Worm (Caenorhabditis elegans): ENCODE results near the gene ttr-42.

Gene ttr-42

DNA sequence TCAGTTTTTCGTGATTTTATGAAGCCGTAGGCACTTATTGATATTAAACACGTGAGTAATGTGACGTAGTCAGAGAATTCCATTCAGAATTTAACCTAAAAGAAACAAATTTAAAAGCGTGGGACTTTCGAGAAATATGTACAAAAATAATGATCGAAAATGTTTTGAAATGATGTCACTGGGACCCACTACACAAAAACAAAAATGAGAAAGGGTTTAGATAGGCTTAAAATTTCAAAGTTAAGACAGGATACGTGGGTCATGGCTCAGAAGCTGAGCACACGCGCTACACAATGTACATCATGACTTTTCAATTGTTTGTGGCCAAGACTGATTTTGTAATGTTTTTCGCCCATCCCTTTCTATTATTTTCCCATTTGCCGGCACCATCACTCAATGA lies 28.7 kb upstream of the ttr-42 start, which contains the start of gene smvt-1:
smvt-1 (minus strand) TSS at position 101 of the 400 bp plus-strand sequence.
- TF ChIP-seq ztf-23 (GFP tag; IDR thresholded peaks at IDR 0.05) = no peak
- TF ChIP-seq ref-1 (GFP tag; conservative IDR thresholded peaks at IDR 0.05) = no peak
- TF ChIP-seq med-1 (GFP tag; optimal IDR thresholded peaks at IDR 0.05; ENCODE audit: insufficient read depth) = no peak
- TF ChIP-seq T22C8.4 (GFP tag; IDR thresholded peaks at IDR 0.05) = no peak
- TF ChIP-seq cog-1 (tag; optimal IDR thresholded peaks at IDR 0.05) = no peak
- no peak for TF ChIP-seq klf-2 (GFP tag; conservative IDR thresholded peaks at IDR 0.05)
- TF ChIP-seq flt-1 (GFP tag; IDR thresholded peaks at IDR 0.05) = no peak
- TF ChIP-seq tab-1 (GFP tag; IDR thresholded peaks at IDR 0.05) = no peak
- no peak for TF ChIP-seq ztf-29 (GFP tag; IDR thresholded peaks at IDR 0.05)

DNA sequence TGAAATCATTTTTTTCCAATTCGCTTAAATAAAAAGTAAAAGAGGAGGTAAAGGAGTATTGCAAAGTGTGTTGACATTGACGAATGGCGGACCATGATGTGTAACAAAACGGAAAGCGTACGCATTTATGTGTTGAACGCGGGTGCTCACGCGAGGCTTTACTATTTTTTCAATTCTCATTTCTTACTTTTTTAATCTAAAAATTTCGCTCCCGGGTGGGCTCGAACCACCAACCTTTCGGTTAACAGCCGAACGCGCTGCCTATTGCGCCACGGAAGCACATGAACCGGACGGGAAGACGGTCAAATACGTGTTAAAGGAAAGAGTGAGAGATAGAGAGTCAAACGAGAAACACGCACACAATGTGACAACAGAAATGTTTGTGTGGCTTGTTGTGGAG lies 28.2 kb upstream of the ttr-42 start:
- TF ChIP-seq klf-2 (GFP tag; conservative IDR thresholded peaks at IDR 0.05) (peak; percentile 77), ztf-29 (GFP tag; IDR thresholded peaks at IDR 0.05) (peak; percentile 90), med-1 (GFP tag; optimal IDR thresholded peaks at IDR 0.05; ENCODE audit: insufficient read depth) (peak; percentile 72), cog-1 (tag; optimal IDR thresholded peaks at IDR 0.05) (peak; percentile 91), flt-1 (GFP tag; IDR thresholded peaks at IDR 0.05) (peak; percentile 95), ztf-23 (GFP tag; IDR thresholded peaks at IDR 0.05) (peak; percentile 91), tab-1 (GFP tag; IDR thresholded peaks at IDR 0.05) (peak; percentile 91), ref-1 (GFP tag; conservative IDR thresholded peaks at IDR 0.05) (peak; percentile 84), T22C8.4 (GFP tag; IDR thresholded peaks at IDR 0.05) (peak; percentile 87)

DNA sequence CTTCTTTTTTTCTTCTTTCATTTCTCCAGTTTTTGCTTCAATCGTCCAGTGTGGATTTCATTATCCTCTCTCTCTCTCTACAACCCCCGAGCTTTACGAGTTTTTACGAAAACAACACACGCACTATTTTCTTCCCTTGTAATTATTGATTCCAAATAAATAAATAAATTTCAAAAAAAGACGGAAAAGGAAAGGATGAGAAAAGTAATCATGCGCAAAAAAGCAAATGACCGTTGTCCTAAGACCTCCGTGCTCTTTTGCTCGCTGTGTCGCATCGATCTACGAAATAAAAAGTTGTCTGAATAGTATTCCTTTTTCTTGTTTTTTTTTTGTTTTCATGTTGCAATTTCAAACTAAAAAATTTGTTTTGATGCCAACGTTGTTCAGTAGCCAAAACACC lies 26.9 kb upstream of the ttr-42 start:
- no peak for TF ChIP-seq tab-1 (GFP tag; IDR thresholded peaks at IDR 0.05)
- no peak for TF ChIP-seq ztf-29 (GFP tag; IDR thresholded peaks at IDR 0.05)
- TF ChIP-seq flt-1 (GFP tag; IDR thresholded peaks at IDR 0.05) = no peak
- no peak for TF ChIP-seq T22C8.4 (GFP tag; IDR thresholded peaks at IDR 0.05)
- no peak for TF ChIP-seq klf-2 (GFP tag; conservative IDR thresholded peaks at IDR 0.05)
- no peak for TF ChIP-seq ztf-23 (GFP tag; IDR thresholded peaks at IDR 0.05)
- no peak for TF ChIP-seq ref-1 (GFP tag; conservative IDR thresholded peaks at IDR 0.05)
- no peak for TF ChIP-seq med-1 (GFP tag; optimal IDR thresholded peaks at IDR 0.05; ENCODE audit: insufficient read depth)
- no peak for TF ChIP-seq cog-1 (tag; optimal IDR thresholded peaks at IDR 0.05)

DNA sequence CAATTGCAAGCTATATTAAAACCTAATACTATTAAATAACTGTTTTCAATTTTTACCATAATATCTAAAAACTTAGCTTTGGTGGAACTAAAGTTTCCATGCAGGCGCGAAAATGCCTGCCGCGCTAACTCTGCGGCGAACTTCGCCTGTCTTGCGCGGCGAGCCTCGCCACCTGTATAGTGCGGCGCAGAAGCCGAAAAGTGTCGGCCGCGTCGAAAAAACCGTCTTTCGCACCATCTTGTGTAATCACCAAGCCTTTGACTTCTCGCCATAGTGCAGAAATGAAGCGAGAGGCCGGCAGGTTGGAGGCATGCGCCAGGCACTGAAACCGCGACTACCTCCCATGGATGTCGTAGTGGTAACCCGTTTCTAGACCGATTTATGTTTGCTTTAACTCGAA lies 26.1 kb upstream of the ttr-42 start:
- TF ChIP-seq ztf-23 (GFP tag; IDR thresholded peaks at IDR 0.05) (no peak), med-1 (GFP tag; optimal IDR thresholded peaks at IDR 0.05; ENCODE audit: insufficient read depth) (no peak), flt-1 (GFP tag; IDR thresholded peaks at IDR 0.05) (no peak), ztf-29 (GFP tag; IDR thresholded peaks at IDR 0.05) (no peak), cog-1 (tag; optimal IDR thresholded peaks at IDR 0.05) (no peak), tab-1 (GFP tag; IDR thresholded peaks at IDR 0.05) (no peak), T22C8.4 (GFP tag; IDR thresholded peaks at IDR 0.05) (no peak), klf-2 (GFP tag; conservative IDR thresholded peaks at IDR 0.05) (no peak), ref-1 (GFP tag; conservative IDR thresholded peaks at IDR 0.05) (no peak)

DNA sequence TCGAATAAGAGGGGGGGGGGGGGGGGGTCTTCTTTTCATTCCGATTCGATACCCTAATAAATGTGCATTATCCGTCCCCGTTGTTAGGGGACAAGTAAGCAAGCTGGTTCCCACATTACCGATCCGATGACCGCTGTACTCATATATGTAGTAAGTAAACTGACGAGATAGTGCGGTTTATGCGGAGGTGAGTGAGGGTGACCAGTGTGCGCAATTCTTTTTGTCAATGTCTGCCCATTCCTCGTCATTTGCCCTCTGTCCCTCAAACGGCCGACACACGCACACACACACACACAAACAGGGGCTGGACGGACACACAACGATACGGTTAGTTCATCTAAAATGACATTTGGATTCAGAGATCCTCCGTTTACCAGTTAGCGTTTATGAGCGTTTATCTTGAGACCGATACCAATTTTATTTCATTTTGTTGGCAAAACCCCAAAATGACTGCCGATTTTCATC lies 25.3 kb upstream of the ttr-42 start, which contains the start of gene aat-3:
aat-3 (plus strand) TSS at position 51 of the 465 bp plus-strand sequence.
- TF ChIP-seq ztf-23 (GFP tag; IDR thresholded peaks at IDR 0.05) = no peak
- no peak for TF ChIP-seq flt-1 (GFP tag; IDR thresholded peaks at IDR 0.05)
- TF ChIP-seq cog-1 (tag; optimal IDR thresholded peaks at IDR 0.05) = no peak
- TF ChIP-seq tab-1 (GFP tag; IDR thresholded peaks at IDR 0.05) = no peak
- TF ChIP-seq ref-1 (GFP tag; conservative IDR thresholded peaks at IDR 0.05) = 0 out of 2 replicates have a peak, but pooled peaks have one; percentile 11
- TF ChIP-seq med-1 (GFP tag; optimal IDR thresholded peaks at IDR 0.05; ENCODE audit: insufficient read depth) = no peak
- 0 out of 2 replicates have a peak, but pooled peaks have one; percentile 8 for TF ChIP-seq klf-2 (GFP tag; conservative IDR thresholded peaks at IDR 0.05)
- peak; percentile 39; the same call in 1 of the 2 replicates for TF ChIP-seq ztf-29 (GFP tag; IDR thresholded peaks at IDR 0.05)
- no peak for TF ChIP-seq T22C8.4 (GFP tag; IDR thresholded peaks at IDR 0.05)

DNA sequence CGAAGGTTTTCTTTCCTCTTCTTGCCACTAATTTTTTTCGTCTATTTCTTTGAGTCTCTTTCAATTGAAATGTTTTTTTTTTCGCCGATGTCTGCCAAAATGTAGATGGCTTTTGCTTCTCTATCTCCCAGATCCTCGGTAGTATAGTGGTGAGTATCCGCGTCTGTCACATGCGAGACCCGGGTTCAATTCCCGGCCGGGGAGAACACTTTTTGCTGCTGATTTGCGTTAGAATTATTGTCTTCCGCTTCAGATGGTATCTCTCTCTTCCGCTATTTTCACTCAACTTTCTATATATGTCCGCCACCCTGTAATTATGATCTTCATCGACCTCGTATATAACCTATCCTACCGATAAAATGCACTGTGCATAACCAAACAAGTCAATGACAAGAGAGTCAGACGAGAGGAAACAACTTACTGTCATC lies 24.1 kb upstream of the ttr-42 start:
- TF ChIP-seq tab-1 (GFP tag; IDR thresholded peaks at IDR 0.05) (0 out of 2 replicates have a peak, but pooled peaks have one; percentile 38), ref-1 (GFP tag; conservative IDR thresholded peaks at IDR 0.05) (peak; percentile 65), flt-1 (GFP tag; IDR thresholded peaks at IDR 0.05) (peak; percentile 53; the same call in 1 of the 2 replicates), klf-2 (GFP tag; conservative IDR thresholded peaks at IDR 0.05) (peak; percentile 79), cog-1 (tag; optimal IDR thresholded peaks at IDR 0.05) (peak; percentile 43), ztf-23 (GFP tag; IDR thresholded peaks at IDR 0.05) (peak; percentile 81), med-1 (GFP tag; optimal IDR thresholded peaks at IDR 0.05; ENCODE audit: insufficient read depth) (no peak), ztf-29 (GFP tag; IDR thresholded peaks at IDR 0.05) (peak; percentile 44; the same call in 1 of the 2 replicates), T22C8.4 (GFP tag; IDR thresholded peaks at IDR 0.05) (0 out of 2 replicates have a peak, but pooled peaks have one; percentile 22)

DNA sequence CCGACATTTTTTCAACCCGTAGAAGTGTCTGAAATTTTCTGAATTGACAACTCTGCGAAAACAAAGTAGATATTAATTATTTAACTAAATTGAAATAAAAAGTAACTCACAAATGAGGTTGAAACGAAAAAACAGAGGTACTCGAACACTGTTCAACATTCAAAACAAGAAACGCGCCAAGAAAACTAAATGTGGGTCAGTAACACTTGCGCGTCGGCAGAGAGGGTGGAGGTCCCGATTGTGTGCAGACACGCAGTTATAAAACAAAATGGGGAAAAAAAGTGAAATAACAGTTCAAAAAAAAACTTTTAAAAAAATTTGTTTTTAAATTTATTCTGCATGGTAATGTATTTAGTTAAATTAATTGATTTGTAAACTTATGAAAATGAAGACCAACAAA lies 18.1 kb upstream of the ttr-42 start:
- TF ChIP-seq T22C8.4 (GFP tag; IDR thresholded peaks at IDR 0.05) (no peak), ztf-29 (GFP tag; IDR thresholded peaks at IDR 0.05) (no peak), flt-1 (GFP tag; IDR thresholded peaks at IDR 0.05) (0 out of 2 replicates have a peak, but pooled peaks have one; percentile 30), klf-2 (GFP tag; conservative IDR thresholded peaks at IDR 0.05) (0 out of 2 replicates have a peak, but pooled peaks have one; percentile 32)

DNA sequence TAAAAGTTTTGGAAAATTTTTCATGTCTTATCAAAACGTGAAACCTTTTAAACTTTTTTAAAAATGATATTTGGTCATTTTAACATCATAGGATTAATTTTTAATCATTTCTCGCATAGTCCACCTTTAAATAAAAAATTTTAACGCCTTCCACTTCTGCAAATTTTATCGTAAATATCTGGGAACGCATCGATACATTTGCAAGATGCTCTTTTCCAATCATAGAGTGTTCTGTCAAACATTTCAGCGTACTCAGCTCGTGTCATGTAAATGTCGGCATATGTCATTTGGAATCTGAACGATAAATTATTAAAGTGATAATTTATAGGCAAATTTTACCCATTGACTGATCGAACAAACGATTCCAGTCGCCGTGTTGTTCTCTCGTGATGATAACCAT lies 17.6 kb upstream of the ttr-42 start, which contains the start of gene F52H2.5:
F52H2.5 (minus strand) TSS at position 101 of the 400 bp plus-strand sequence.
- TF ChIP-seq med-1 (GFP tag; optimal IDR thresholded peaks at IDR 0.05; ENCODE audit: insufficient read depth) (no peak), klf-2 (GFP tag; conservative IDR thresholded peaks at IDR 0.05) (no peak)

DNA sequence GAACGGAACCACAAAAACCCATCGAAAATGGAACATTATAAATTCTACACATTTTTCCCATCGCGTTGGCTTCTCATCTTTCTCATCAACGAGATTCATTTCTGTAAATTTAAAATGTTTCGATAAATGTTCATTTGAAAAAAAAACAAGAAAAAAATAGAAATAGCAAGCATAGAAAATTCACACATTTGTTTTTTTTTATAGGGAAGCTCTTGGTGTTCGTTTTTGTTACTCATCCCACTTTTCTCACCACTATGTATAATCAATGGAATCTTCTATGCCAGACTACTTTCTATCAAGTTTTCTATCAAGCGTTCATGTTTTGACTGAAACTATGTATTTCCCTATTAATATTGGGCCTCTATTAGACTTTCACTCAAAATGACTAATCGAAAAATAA lies 13.5 kb upstream of the ttr-42 start, which contains the start of gene dhcr-24:
dhcr-24 (minus strand) TSS at position 101 of the 400 bp plus-strand sequence.
- TF ChIP-seq ref-1 (GFP tag; conservative IDR thresholded peaks at IDR 0.05) = no peak

DNA sequence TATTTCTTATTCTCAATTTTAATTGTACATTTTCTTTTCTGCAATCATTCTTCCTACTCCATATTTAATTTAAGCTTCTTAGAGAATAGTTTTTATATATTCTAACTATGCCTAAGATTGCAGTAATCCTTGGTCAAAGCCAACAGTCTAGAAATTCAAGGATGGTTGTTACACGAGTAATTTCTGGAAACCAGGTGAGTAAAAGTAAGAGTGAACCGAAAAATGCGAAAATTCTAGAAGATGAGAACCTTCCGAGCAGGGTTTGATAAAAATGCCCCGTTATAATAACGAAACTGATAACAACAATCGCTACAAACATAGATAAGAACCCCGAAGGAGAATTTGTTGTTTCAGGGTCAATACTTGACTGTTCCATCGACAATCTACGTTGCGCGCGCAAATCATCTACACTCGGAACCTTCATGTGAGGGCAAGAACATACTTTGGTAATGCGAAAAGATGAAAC lies 12.2 kb upstream of the ttr-42 start, which contains the start of gene F52H2.15:
F52H2.15 (plus strand) TSS at position 51 of the 466 bp plus-strand sequence.
- TF ChIP-seq flt-1 (GFP tag; IDR thresholded peaks at IDR 0.05) = no peak
- no peak for TF ChIP-seq ztf-29 (GFP tag; IDR thresholded peaks at IDR 0.05)
- TF ChIP-seq klf-2 (GFP tag; conservative IDR thresholded peaks at IDR 0.05) = no peak
- no peak for TF ChIP-seq T22C8.4 (GFP tag; IDR thresholded peaks at IDR 0.05)
- no peak for TF ChIP-seq cog-1 (tag; optimal IDR thresholded peaks at IDR 0.05)
- no peak for TF ChIP-seq med-1 (GFP tag; optimal IDR thresholded peaks at IDR 0.05; ENCODE audit: insufficient read depth)
- no peak for TF ChIP-seq ref-1 (GFP tag; conservative IDR thresholded peaks at IDR 0.05)
- TF ChIP-seq tab-1 (GFP tag; IDR thresholded peaks at IDR 0.05) = no peak
- TF ChIP-seq ztf-23 (GFP tag; IDR thresholded peaks at IDR 0.05) = no peak
